Worm (Caenorhabditis elegans): ENCODE data around the gene parn-2.

parn-2 gene

DNA sequence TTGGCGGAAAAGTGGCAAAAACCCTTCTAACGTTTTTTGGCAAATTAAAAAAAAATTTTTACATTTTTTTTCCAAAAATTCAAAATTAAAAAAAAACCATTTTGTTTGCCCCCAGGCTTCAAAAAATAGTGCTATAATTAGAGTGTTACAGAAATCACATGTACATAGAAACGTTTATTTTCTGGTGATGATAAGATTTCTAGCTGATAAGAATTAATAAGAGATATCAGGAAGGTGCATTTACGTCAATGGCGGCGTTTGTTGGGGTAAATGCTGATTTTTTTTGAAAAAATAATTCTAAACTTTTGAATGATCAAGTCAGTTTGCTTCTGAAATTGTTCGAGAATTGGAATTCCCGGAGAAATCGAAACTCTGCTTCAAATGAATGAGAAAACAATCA, 10.4 kb upstream of the parn-2 start:
- TF ChIP-seq ces-1 (GFP tag; optimal IDR thresholded peaks at IDR 0.05) (no peak), ceh-43 (GFP tag; optimal IDR thresholded peaks at IDR 0.05) (no peak), nhr-12 (tag; optimal IDR thresholded peaks at IDR 0.05) (no peak), lin-32 (GFP tag; optimal IDR thresholded peaks at IDR 0.05) (no peak), hlh-1 (tag; optimal IDR thresholded peaks at IDR 0.05) (no peak), unc-120 (tag; optimal IDR thresholded peaks at IDR 0.05; ENCODE audit: poor library complexity, severe bottlenecking) (no peak), ceh-39 (tag; optimal IDR thresholded peaks at IDR 0.05) (no peak), nhr-2 (tag; optimal IDR thresholded peaks at IDR 0.05) (no peak), snpc-4 (tag; optimal IDR thresholded peaks at IDR 0.05) (no peak), ceh-83 (GFP tag; optimal IDR thresholded peaks at IDR 0.05) (no peak), cnd-1 (tag; optimal IDR thresholded peaks at IDR 0.05) (no peak)

DNA sequence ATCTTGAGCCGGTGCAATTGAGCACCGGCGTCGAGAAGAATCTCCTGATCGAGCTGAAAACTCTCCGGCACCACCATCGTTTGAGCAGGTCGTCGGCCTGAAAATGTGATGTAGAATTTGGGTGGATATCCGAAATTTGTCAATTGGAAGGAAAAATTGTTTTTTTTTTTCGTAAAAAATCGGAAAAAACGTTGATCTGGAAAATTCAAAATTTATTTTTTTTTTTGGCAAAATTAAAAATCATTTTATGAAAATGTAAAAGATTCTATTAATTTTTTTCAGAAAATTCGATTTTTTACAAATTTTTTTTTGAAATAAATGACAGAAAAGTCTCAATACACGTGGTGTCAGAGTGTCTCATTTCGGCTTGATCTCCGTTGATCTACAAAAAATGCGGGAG, 9.7 kb upstream of the parn-2 start, which contains the start of gene tric-1B.1:
Gene tric-1B.1, minus strand, starts transcription at position 101 of the 400 bp plus-strand sequence.
- no peak for TF ChIP-seq flh-1 (GFP tag; optimal IDR thresholded peaks at IDR 0.05)
- no peak for TF ChIP-seq nhr-2 (tag; optimal IDR thresholded peaks at IDR 0.05)
- no peak for TF ChIP-seq bed-3 (GFP tag; optimal IDR thresholded peaks at IDR 0.05)
- no peak for TF ChIP-seq lsy-2 (tag; optimal IDR thresholded peaks at IDR 0.05)
- no peak for TF ChIP-seq snpc-4 (tag; optimal IDR thresholded peaks at IDR 0.05)
- no peak for TF ChIP-seq blmp-1 (tag; optimal IDR thresholded peaks at IDR 0.05)
- no peak for TF ChIP-seq ces-1 (GFP tag; optimal IDR thresholded peaks at IDR 0.05)
- no peak for TF ChIP-seq sptf-1 (tag; optimal IDR thresholded peaks at IDR 0.05)
- no peak for TF ChIP-seq mep-1 (tag; optimal IDR thresholded peaks at IDR 0.05)
- TF ChIP-seq unc-39 (tag; optimal IDR thresholded peaks at IDR 0.05) = no peak
- TF ChIP-seq ceh-43 (GFP tag; optimal IDR thresholded peaks at IDR 0.05) = no peak
- no peak for TF ChIP-seq M03D4.4 (tag; optimal IDR thresholded peaks at IDR 0.05)
- no peak for TF ChIP-seq mls-2 (tag; optimal IDR thresholded peaks at IDR 0.05)
- TF ChIP-seq cnd-1 (tag; optimal IDR thresholded peaks at IDR 0.05) = no peak
- TF ChIP-seq nhr-76 (tag; optimal IDR thresholded peaks at IDR 0.05) = no peak
- TF ChIP-seq tbx-8 (GFP tag; optimal IDR thresholded peaks at IDR 0.05) = no peak
- TF ChIP-seq nhr-12 (tag; optimal IDR thresholded peaks at IDR 0.05) = no peak
- no peak for TF ChIP-seq pha-4 (tag; optimal IDR thresholded peaks at IDR 0.05)
- TF ChIP-seq unc-62 (GFP tag; optimal IDR thresholded peaks at IDR 0.05) = no peak

DNA sequence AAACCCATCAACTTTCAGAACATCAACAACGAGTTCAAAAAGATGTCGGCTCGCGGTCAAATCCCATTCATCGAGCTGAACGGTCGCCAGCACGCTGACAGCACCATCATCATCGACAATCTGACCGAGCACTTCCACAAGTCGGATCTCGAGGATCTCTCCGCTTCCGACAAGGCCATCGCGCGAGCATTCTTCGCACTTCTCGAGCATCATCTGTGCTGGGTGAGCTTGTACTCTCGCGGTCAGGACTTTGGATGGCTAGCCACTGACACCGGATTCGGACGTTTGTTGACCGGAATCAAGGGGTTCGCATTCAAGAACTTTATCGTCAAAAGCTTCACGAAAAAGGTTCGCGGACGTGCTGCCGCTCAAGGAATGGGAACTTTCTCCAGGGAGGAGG, 8.4 kb upstream of the parn-2 start:
- TF ChIP-seq lsy-2 (tag; optimal IDR thresholded peaks at IDR 0.05) (no peak), blmp-1 (tag; optimal IDR thresholded peaks at IDR 0.05) (no peak), sptf-1 (tag; optimal IDR thresholded peaks at IDR 0.05) (no peak), flh-1 (GFP tag; optimal IDR thresholded peaks at IDR 0.05) (no peak), bed-3 (GFP tag; optimal IDR thresholded peaks at IDR 0.05) (no peak), mls-2 (tag; optimal IDR thresholded peaks at IDR 0.05) (no peak), nhr-12 (tag; optimal IDR thresholded peaks at IDR 0.05) (no peak), elt-3 (tag; optimal IDR thresholded peaks at IDR 0.05) (no peak)

DNA sequence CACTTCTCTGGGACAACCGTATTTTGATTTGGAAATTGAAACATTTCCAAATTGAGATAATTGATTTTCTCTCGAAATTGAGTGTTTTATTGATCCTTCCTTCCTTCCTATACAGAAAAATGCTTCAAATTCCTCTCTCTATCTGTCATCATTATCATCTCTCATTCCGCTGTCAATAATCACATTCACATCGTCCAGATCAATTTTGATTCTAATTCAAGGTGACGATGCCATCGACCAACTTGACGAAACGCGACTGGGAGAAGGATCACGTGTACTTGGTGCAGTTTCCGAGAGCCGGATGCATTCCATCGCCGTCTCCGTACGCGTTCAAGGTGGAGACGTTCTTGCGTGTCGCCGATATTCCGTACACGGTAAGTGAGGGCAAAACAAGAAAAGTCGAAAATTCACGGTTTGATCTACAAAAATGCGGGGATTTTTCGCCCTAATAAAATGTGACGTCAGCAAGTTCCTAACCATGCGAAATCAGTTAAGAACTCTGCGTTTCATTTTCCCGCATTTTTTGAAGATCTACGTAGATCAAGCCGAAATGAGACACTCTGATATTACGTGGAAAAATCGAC, 7.6 kb upstream of the parn-2 start, which contains the start of gene faxc-1:
Gene faxc-1, plus strand, starts transcription at position 222 of the 584 bp plus-strand sequence.
- no peak for TF ChIP-seq mep-1 (tag; optimal IDR thresholded peaks at IDR 0.05)
- peak; percentile 48 for TF ChIP-seq unc-62 (GFP tag; optimal IDR thresholded peaks at IDR 0.05)

DNA sequence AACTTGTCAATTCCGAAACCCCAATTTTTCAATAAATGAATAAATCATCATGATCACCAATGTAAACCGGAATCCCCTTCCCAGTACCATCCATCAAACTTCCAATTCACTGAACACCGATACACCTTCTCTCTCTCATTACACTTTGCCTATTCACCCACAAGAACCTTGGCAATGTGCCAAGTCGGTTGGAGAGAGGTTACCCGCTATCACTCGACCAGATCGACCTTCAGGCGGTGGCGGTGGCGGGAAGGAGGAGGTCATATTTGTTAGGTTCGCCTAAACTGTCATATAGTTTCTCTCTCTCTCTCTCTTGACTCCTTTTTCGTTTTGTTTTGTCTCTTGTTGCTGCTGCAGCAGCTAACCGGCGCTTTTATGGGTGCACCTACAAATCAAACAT, 6.1 kb upstream of the parn-2 start:
- no peak for TF ChIP-seq ces-1 (GFP tag; optimal IDR thresholded peaks at IDR 0.05)
- TF ChIP-seq unc-62 (GFP tag; optimal IDR thresholded peaks at IDR 0.05) = peak; percentile 61
- no peak for TF ChIP-seq bed-3 (GFP tag; optimal IDR thresholded peaks at IDR 0.05)
- peak; percentile 73 for TF ChIP-seq nhr-2 (tag; optimal IDR thresholded peaks at IDR 0.05)
- no peak for TF ChIP-seq snpc-4 (tag; optimal IDR thresholded peaks at IDR 0.05)
- TF ChIP-seq lin-13 (tag; optimal IDR thresholded peaks at IDR 0.05) = no peak
- no peak for TF ChIP-seq ceh-43 (GFP tag; optimal IDR thresholded peaks at IDR 0.05)
- TF ChIP-seq zip-8 (tag; optimal IDR thresholded peaks at IDR 0.05) = no peak
- peak; percentile 46 for TF ChIP-seq elt-1 (tag; optimal IDR thresholded peaks at IDR 0.05; ENCODE audit: borderline replicate concordance, insufficient read depth)
- TF ChIP-seq sem-2 (GFP tag; optimal IDR thresholded peaks at IDR 0.05) = no peak
- TF ChIP-seq hlh-1 (tag; optimal IDR thresholded peaks at IDR 0.05) = no peak
- TF ChIP-seq nhr-76 (tag; optimal IDR thresholded peaks at IDR 0.05) = no peak
- peak; percentile 45 for TF ChIP-seq ham-2 (GFP tag; optimal IDR thresholded peaks at IDR 0.05)
- TF ChIP-seq M03D4.4 (tag; optimal IDR thresholded peaks at IDR 0.05) = no peak
- TF ChIP-seq mab-5 (tag; optimal IDR thresholded peaks at IDR 0.05) = no peak
- no peak for TF ChIP-seq unc-39 (tag; optimal IDR thresholded peaks at IDR 0.05)
